Fruit fly (Drosophila melanogaster) whole organism, embryonic: ENCODE results near the gene Cdc16.

ENCODE experiments used
- BtbVII ChIP-seq: fragments of 200-800 bp; sonication (Bioruptor generic); optimal IDR thresholded peaks from 3 replicates; lab custom pipeline; 2017; ENCODE audit warnings: missing biosample characterization, mild to moderate bottlenecking, missing genetic modification characterization
- CG11093 ChIP-seq: fragments of 200-800 bp; sonication (Bioruptor generic); IDR thresholded peaks from 3 replicates; pipeline ENCODE4 v1.3.6; 2022; ENCODE audit warnings: missing biosample characterization, missing genetic modification characterization
- CG11398 ChIP-seq: fragments of 200-800 bp; sonication (Bioruptor generic); optimal IDR thresholded peaks from 2 replicates; lab custom pipeline; 2016; ENCODE audit warnings: missing biosample characterization, missing genetic modification characterization
- CG12155 ChIP-seq: fragments of 200-800 bp; sonication (Bioruptor generic); optimal IDR thresholded peaks from 3 replicates; lab custom pipeline; 2016; ENCODE audit warnings: missing biosample characterization, missing genetic modification characterization
- CG12236 ChIP-seq: fragments of 200-800 bp; sonication (Bioruptor generic); optimal IDR thresholded peaks from 2 replicates; lab custom pipeline; 2016; ENCODE audit warnings: missing biosample characterization, missing genetic modification characterization
- CG13624 ChIP-seq: fragments of 200-800 bp; sonication (Bioruptor generic); optimal IDR thresholded peaks from 2 replicates; lab custom pipeline; 2016; ENCODE audit warnings: missing biosample characterization, missing genetic modification characterization
- CG15514 ChIP-seq: fragments of 200-800 bp; sonication (Bioruptor generic); optimal IDR thresholded peaks from 3 replicates; lab custom pipeline; 2017; ENCODE audit warnings: missing biosample characterization, missing genetic modification characterization, mild to moderate bottlenecking, moderate library complexity, missing genetic modification reagents
- CG1603 ChIP-seq: fragments of 200-800 bp; sonication (Bioruptor generic); optimal IDR thresholded peaks from 2 replicates; lab custom pipeline; 2019; ENCODE audit warnings: missing biosample characterization, mild to moderate bottlenecking, missing genetic modification characterization, moderate library complexity
- CG16815 ChIP-seq: fragments of 200-800 bp; sonication (Bioruptor generic); optimal IDR thresholded peaks from 3 replicates; lab custom pipeline; 2017; ENCODE audit warnings: missing biosample characterization, mild to moderate bottlenecking, missing genetic modification characterization
- CG18011 ChIP-seq: fragments of 200-800 bp; sonication (Bioruptor generic); optimal IDR thresholded peaks from 2 replicates; lab custom pipeline; 2017; ENCODE audit warnings: missing biosample characterization, missing genetic modification characterization, mild to moderate bottlenecking, moderate library complexity, missing genotype
- CG18764 ChIP-seq: fragments of 200-800 bp; sonication (Bioruptor generic); optimal IDR thresholded peaks from 3 replicates; lab custom pipeline; 2016; ENCODE audit warnings: missing biosample characterization, missing genetic modification characterization
- CG2202 ChIP-seq: fragments of 200-800 bp; sonication (Bioruptor generic); optimal IDR thresholded peaks from 2 replicates; lab custom pipeline; 2018; ENCODE audit warnings: missing biosample characterization, mild to moderate bottlenecking, missing genetic modification characterization
- CG30403 ChIP-seq: fragments of 200-800 bp; sonication (Bioruptor generic); optimal IDR thresholded peaks from 3 replicates; lab custom pipeline; 2016; ENCODE audit warnings: missing biosample characterization, missing genetic modification characterization
- CG31388 ChIP-seq: fragments of 200-800 bp; sonication (Bioruptor generic); optimal IDR thresholded peaks from 2 replicates; lab custom pipeline; 2016; ENCODE audit warnings: missing biosample characterization, missing genetic modification characterization
- CG32532 ChIP-seq: fragments of 200-800 bp; sonication (Bioruptor generic); IDR thresholded peaks from 2 replicates; pipeline ENCODE4 v1.3.6; 2022; ENCODE audit warnings: missing biosample characterization, missing genetic modification characterization
- CG6813 ChIP-seq: fragments of 200-800 bp; sonication (Bioruptor generic); optimal IDR thresholded peaks from 2 replicates; lab custom pipeline; 2017; ENCODE audit warnings: missing biosample characterization, missing genetic modification characterization, mild to moderate bottlenecking, moderate library complexity, missing genetic modification reagents
- CG7839 ChIP-seq: fragments of 200-800 bp; sonication (Bioruptor generic); optimal IDR thresholded peaks from 3 replicates; lab custom pipeline; 2018; ENCODE audit warnings: missing biosample characterization, mild to moderate bottlenecking, missing genetic modification characterization, moderate library complexity
- CG8359 ChIP-seq: fragments of 200-800 bp; sonication (Bioruptor generic); optimal IDR thresholded peaks from 2 replicates; lab custom pipeline; 2017; ENCODE audit warnings: missing biosample characterization, mild to moderate bottlenecking, missing genetic modification characterization, borderline replicate concordance
- CkIIα-i1 ChIP-seq: fragments of 200-800 bp; sonication (Bioruptor generic); IDR thresholded peaks from 2 replicates; pipeline ENCODE4 v1.3.6; 2022; ENCODE audit warnings: missing biosample characterization, missing genetic modification characterization
- CoRest ChIP-seq: fragments of 200-800 bp; sonication (Bioruptor generic); optimal IDR thresholded peaks from 3 replicates; lab custom pipeline; 2018; ENCODE audit warnings: missing biosample characterization, mild to moderate bottlenecking, missing genetic modification characterization, moderate library complexity
- Eip74EF ChIP-seq, 2 experiments: fragments of 200-800 bp in 1 of 2; fragments of >200 bp in 1 of 2; sonication (Bioruptor generic) in 1 of 2; optimal IDR thresholded peaks; 2 replicates each; lab custom pipeline; 2017 to 2019; ENCODE audit warnings: missing biosample characterization in 2 of 2, missing genetic modification characterization in 2 of 2, mild to moderate bottlenecking in 1 of 2, moderate library complexity in 1 of 2
- Gsc ChIP-seq: fragments of 200-800 bp; sonication (Bioruptor generic); IDR thresholded peaks from 2 replicates; pipeline ENCODE4 v1.3.6; 2022; ENCODE audit warnings: missing biosample characterization, missing genetic modification characterization
- HHEX ChIP-seq: fragments of 200-800 bp; sonication (Bioruptor generic); optimal IDR thresholded peaks from 3 replicates; lab custom pipeline; 2017; ENCODE audit warnings: missing biosample characterization, mild to moderate bottlenecking, missing genetic modification characterization, missing genetic modification reagents
- NC2α ChIP-seq: fragments of 200-800 bp; sonication (Bioruptor generic); optimal IDR thresholded peaks from 2 replicates; lab custom pipeline; 2016; ENCODE audit warnings: missing biosample characterization, missing genetic modification characterization
- Neu2 ChIP-seq: fragments of 200-800 bp; sonication (Bioruptor generic); optimal IDR thresholded peaks from 3 replicates; lab custom pipeline; 2016; ENCODE audit warnings: missing biosample characterization, missing genetic modification characterization, borderline replicate concordance
- Scr ChIP-seq: fragments of 200-800 bp; sonication (Bioruptor generic); IDR thresholded peaks from 2 replicates; pipeline ENCODE4 v1.3.6; 2022; ENCODE audit warnings: missing biosample characterization, missing genetic modification characterization; ENCODE audit not compliant: partially characterized antibody
- Sry-β ChIP-seq: fragments of 200-800 bp; sonication (Bioruptor generic); optimal IDR thresholded peaks from 2 replicates; lab custom pipeline; 2018; ENCODE audit warnings: missing biosample characterization, mild to moderate bottlenecking, missing genetic modification characterization, moderate library complexity
- Sry-δ ChIP-seq: fragments of 200-800 bp; sonication (Bioruptor generic); optimal IDR thresholded peaks from 2 replicates; lab custom pipeline; 2016; ENCODE audit warnings: missing biosample characterization, missing genetic modification characterization
- Taf1 ChIP-seq: fragments of 200-800 bp; sonication (Bioruptor generic); IDR thresholded peaks from 2 replicates; pipeline ENCODE4 v1.3.6; 2022; ENCODE audit warnings: missing biosample characterization, missing genetic modification characterization
- Xrp1 ChIP-seq: fragments of 200-800 bp; sonication (Bioruptor generic); IDR thresholded peaks from 2 replicates; pipeline ENCODE4 v1.3.6; 2022; ENCODE audit warnings: missing biosample characterization, missing genetic modification characterization
- cato ChIP-seq: fragments of 200-800 bp; sonication (Bioruptor generic); optimal IDR thresholded peaks from 2 replicates; lab custom pipeline; 2016; ENCODE audit warnings: missing biosample characterization, missing genetic modification characterization, borderline replicate concordance
- cg ChIP-seq: fragments of 200-800 bp; sonication (Bioruptor generic); optimal IDR thresholded peaks from 3 replicates; lab custom pipeline; 2019; ENCODE audit warnings: missing biosample characterization, mild to moderate bottlenecking, missing genetic modification characterization, moderate library complexity
- crc ChIP-seq: fragments of 200-800 bp; sonication (Bioruptor generic); optimal IDR thresholded peaks from 2 replicates; lab custom pipeline; 2016; ENCODE audit warnings: missing biosample characterization, missing genetic modification characterization
- crol ChIP-seq: fragments of 200-800 bp; sonication (Bioruptor generic); IDR thresholded peaks from 2 replicates; pipeline ENCODE4 v1.3.6; 2022; ENCODE audit warnings: missing biosample characterization, missing genetic modification characterization
- da ChIP-seq: fragments of 200-800 bp; sonication (Bioruptor generic); optimal IDR thresholded peaks from 2 replicates; lab custom pipeline; 2016; ENCODE audit warnings: missing biosample characterization, missing genetic modification characterization
- eyg ChIP-seq: fragments of 200-800 bp; sonication (Bioruptor generic); optimal IDR thresholded peaks from 3 replicates; lab custom pipeline; 2016; ENCODE audit warnings: missing biosample characterization, missing genetic modification characterization
- nau ChIP-seq: fragments of 200-800 bp; sonication (Bioruptor generic); optimal IDR thresholded peaks from 3 replicates; lab custom pipeline; 2017; ENCODE audit warnings: missing biosample characterization, mild to moderate bottlenecking, missing genetic modification characterization, missing genetic modification reagents
- otp ChIP-seq: fragments of 200-800 bp; sonication (Bioruptor generic); IDR thresholded peaks from 3 replicates; pipeline ENCODE4, ENCODE4 v1.3.6; 2022; ENCODE audit warnings: missing biosample characterization, missing genetic modification characterization
- pan ChIP-seq, 4 experiments: fragments of >200 bp in 3 of 4; fragments of 200-800 bp in 1 of 4; sonication (Bioruptor generic) in 1 of 4; optimal IDR thresholded peaks in 3 of 4; IDR thresholded peaks in 1 of 4; 2 replicates each; pipeline versions ENCODE4 v1.3.6 to Lab custom; 2017 to 2022; ENCODE audit warnings: missing biosample characterization in 2 of 4, missing genetic modification characterization in 2 of 4, mixed read lengths in 1 of 4
- pho ChIP-seq: fragments of 200-800 bp; sonication (Bioruptor generic); optimal IDR thresholded peaks from 2 replicates; lab custom pipeline; 2016; ENCODE audit warnings: missing biosample characterization, missing genetic modification characterization
- repo ChIP-seq: fragments of 200-800 bp; sonication (Bioruptor generic); optimal IDR thresholded peaks from 2 replicates; lab custom pipeline; 2016; ENCODE audit warnings: missing biosample characterization, missing genetic modification characterization
- sug ChIP-seq: fragments of 200-800 bp; optimal IDR thresholded peaks from 2 replicates; lab custom pipeline; 2019; ENCODE audit warnings: missing biosample characterization, mild to moderate bottlenecking, missing genetic modification characterization, moderate library complexity
- trh ChIP-seq: fragments of 200-800 bp; sonication (Bioruptor generic); optimal IDR thresholded peaks from 2 replicates; lab custom pipeline; 2016; ENCODE audit warnings: missing biosample characterization, missing genetic modification characterization
- ttk ChIP-seq: fragments of 200-800 bp; sonication (Bioruptor generic); IDR thresholded peaks from 2 replicates; pipeline ENCODE4 v2.1.2; 2022; ENCODE audit warnings: missing biosample characterization, missing genetic modification characterization
- twi ChIP-seq: fragments of 200-800 bp; optimal IDR thresholded peaks from 2 replicates; lab custom pipeline; 2019; ENCODE audit warnings: missing biosample characterization, mild to moderate bottlenecking, missing genetic modification characterization, moderate library complexity
- unpg ChIP-seq: fragments of 200-800 bp; sonication (Bioruptor generic); optimal IDR thresholded peaks from 3 replicates; lab custom pipeline; 2018; ENCODE audit warnings: missing biosample characterization, mild to moderate bottlenecking, missing genetic modification characterization, moderate library complexity
- wor ChIP-seq: fragments of 200-800 bp; sonication (Bioruptor generic); IDR thresholded peaks from 2 replicates; pipeline ENCODE4 v1.3.6; 2022; ENCODE audit warnings: missing biosample characterization, missing genetic modification characterization
- yki ChIP-seq: fragments of >200 bp; optimal IDR thresholded peaks from 3 replicates; lab custom pipeline; 2018
- zf30C ChIP-seq: fragments of 200-800 bp; sonication (Bioruptor generic); optimal IDR thresholded peaks from 3 replicates; lab custom pipeline; 2018; ENCODE audit warnings: missing biosample characterization, mild to moderate bottlenecking, missing genetic modification characterization
- zfh2 ChIP-seq: fragments of 200-800 bp; sonication (Bioruptor generic); optimal IDR thresholded peaks from 2 replicates; lab custom pipeline; 2016; ENCODE audit warnings: missing biosample characterization, missing genetic modification characterization

Cdc16 gene

dm6 chr3R:23280806-23281257, at the start of gene Cdc16, which contains the start of gene orb (continued):
- TF ChIP-seq CG13624: peak; percentile 84
- peak; percentile 82 for TF ChIP-seq CG31388 (GFP tag; lab: Kevin White, UChicago)
- TF ChIP-seq NC2α (GFP tag; lab: Kevin White, UChicago): peak; percentile 49
- peak; percentile 96 for TF ChIP-seq Xrp1 (GFP tag; lab: Robert Waterston, UW)
- peak; percentile 87 for TF ChIP-seq CG15514 (GFP tag; lab: Kevin White, UChicago)
- peak; percentile 88 for TF ChIP-seq otp (GFP tag; lab: Robert Waterston, UW)
- peak; percentile 86 for TF ChIP-seq zfh2 (GFP tag; lab: Kevin White, UChicago)
- peak; percentile 71 for TF ChIP-seq CG18011 (GFP tag; lab: Kevin White, UChicago)
- no peak for TF ChIP-seq repo (GFP tag; lab: Kevin White, UChicago)
- TF ChIP-seq Sry-β: peak; percentile 26
- peak; percentile 78 for TF ChIP-seq CG1603 (tag; lab: Kevin White, UChicago)
- peak; percentile 93 for TF ChIP-seq CoRest (tag; lab: Kevin White, UChicago)
- TF ChIP-seq crol (GFP tag; lab: Robert Waterston, UW): peak; percentile 54; the same call in 1 of the 2 replicates
- peak; percentile 71 for TF ChIP-seq CkIIα-i1 (GFP tag; lab: Robert Waterston, UW)
- TF ChIP-seq CG11398 (GFP tag; lab: Kevin White, UChicago): peak; percentile 28
- TF ChIP-seq nau: no peak
- TF ChIP-seq Neu2 (GFP tag; lab: Kevin White, UChicago): no peak
- no peak for TF ChIP-seq pan (optimal IDR thresholded peaks at IDR 0.05; lab: Kevin White, UChicago)
- TF ChIP-seq pan (GFP tag; optimal IDR thresholded peaks at IDR 0.05 in 1 of 2, IDR thresholded peaks at IDR 0.05 in 1 of 2): peak in 1 of 2 experiments; percentile 96
- TF ChIP-seq CG6813: peak; percentile 83
- TF ChIP-seq BtbVII: peak; percentile 88
- TF ChIP-seq sug: peak; percentile 89
- peak; percentile 32 for TF ChIP-seq crc
- no peak for TF ChIP-seq yki (lab: Kevin White, UChicago)
- no peak for TF ChIP-seq Gsc (GFP tag; lab: Robert Waterston, UW)
- TF ChIP-seq CG12236 (GFP tag; lab: Kevin White, UChicago): peak; percentile 36
- peak; percentile 66; the same call in 2 of the 3 replicates for TF ChIP-seq CG11093 (GFP tag; lab: Robert Waterston, UW)
- TF ChIP-seq CG30403 (GFP tag; lab: Kevin White, UChicago): peak; percentile 95
- TF ChIP-seq Eip74EF (GFP tag; optimal IDR thresholded peaks at IDR 0.05; lab: Kevin White, UChicago): peak in 1 of 2 experiments; percentile 84
- peak; percentile 38 for TF ChIP-seq Sry-δ (GFP tag; lab: Kevin White, UChicago)
- TF ChIP-seq CG8359 (GFP tag; lab: Kevin White, UChicago): peak; percentile 43
- peak; percentile 3 for TF ChIP-seq eyg
- peak; percentile 75 for TF ChIP-seq wor (GFP tag; lab: Robert Waterston, UW)
- TF ChIP-seq Scr: no peak
- no peak for TF ChIP-seq cg (GFP tag; lab: Kevin White, UChicago)
- TF ChIP-seq CG2202: peak; percentile 88
- peak; percentile 58 for TF ChIP-seq pho (GFP tag; lab: Kevin White, UChicago)
- TF ChIP-seq ttk: peak; percentile 92
- TF ChIP-seq HHEX (GFP tag; lab: Kevin White, UChicago): peak; percentile 85
- TF ChIP-seq CG32532 (GFP tag; lab: Robert Waterston, UW): peak; percentile 96
- TF ChIP-seq CG7839: peak; percentile 93
- TF ChIP-seq CG12155 (GFP tag; lab: Kevin White, UChicago): peak; percentile 91
- TF ChIP-seq da (GFP tag; lab: Kevin White, UChicago): peak; percentile 16
- peak; percentile 76 for TF ChIP-seq CG16815
- peak; percentile 97 for TF ChIP-seq zf30C (GFP tag; lab: Kevin White, UChicago)
- peak; percentile 86 for TF ChIP-seq trh
- peak; percentile 77 for TF ChIP-seq cato (GFP tag; lab: Kevin White, UChicago)
- TF ChIP-seq unpg (GFP tag; lab: Kevin White, UChicago): peak; percentile 96
- TF ChIP-seq Taf1: peak; percentile 40; the same call in 1 of the 2 replicates
- TF ChIP-seq twi (tag; lab: Kevin White, UChicago): peak; percentile 75
- TF ChIP-seq CG18764 (GFP tag; lab: Kevin White, UChicago): peak; percentile 90
